Fruit fly (Drosophila melanogaster): Measurements from ENCODE around the gene DCTN1-p150.

The DCTN1-p150 gene

DNA sequence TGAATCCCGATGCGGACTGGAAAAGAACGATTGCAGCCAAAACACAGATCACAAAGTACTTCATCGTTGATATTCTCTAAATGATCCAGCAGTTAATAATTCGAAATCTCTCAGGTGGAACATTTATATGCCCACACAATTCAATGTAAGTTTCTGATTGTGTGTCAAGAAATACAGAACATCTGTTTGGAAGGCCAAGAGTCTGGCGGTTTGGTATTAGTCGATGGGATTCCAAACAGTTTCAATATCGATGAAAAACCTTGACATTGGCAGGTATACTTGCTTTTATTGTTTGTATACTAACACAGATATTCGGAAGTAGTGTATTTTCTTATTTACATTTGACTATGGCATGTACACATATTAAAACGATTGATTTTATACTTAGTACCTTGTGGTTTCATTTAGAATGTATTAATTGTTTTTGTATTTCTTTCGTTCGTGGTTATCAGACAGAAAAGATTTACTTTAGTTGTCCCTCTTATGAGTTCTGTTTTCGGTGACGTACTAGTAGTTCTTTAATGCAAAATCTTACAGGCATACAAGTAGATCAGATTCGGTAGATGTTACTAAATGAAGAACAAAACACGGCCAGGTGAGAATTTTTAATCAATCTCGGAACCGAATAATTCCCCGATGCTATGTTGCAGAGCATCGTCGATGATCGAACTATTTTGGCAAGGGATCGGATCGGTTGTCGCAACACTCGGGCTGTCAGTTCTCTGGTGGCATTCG is 44.4 kb downstream of the DCTN1-p150 start, which contains the start of the genes CG13738 and Hsc70-1:
Gene CG13738 (minus strand): TSS at position 101 of the 735 bp plus-strand sequence.
Gene Hsc70-1 (plus strand): TSS at position 685 of the 735 bp plus-strand sequence.
- no peak for TF ChIP-seq CG8478 (optimal IDR thresholded peaks at IDR 0.05)
- TF ChIP-seq pan (optimal IDR thresholded peaks at IDR 0.05) = no peak
- no peak for TF ChIP-seq usp (GFP tag; optimal IDR thresholded peaks at IDR 0.05)
- TF ChIP-seq EcR (GFP tag; optimal IDR thresholded peaks at IDR 0.05) = no peak
- no peak for TF ChIP-seq Dll (optimal IDR thresholded peaks at IDR 0.05)
- TF ChIP-seq psq (optimal IDR thresholded peaks at IDR 0.05) = no peak

DNA sequence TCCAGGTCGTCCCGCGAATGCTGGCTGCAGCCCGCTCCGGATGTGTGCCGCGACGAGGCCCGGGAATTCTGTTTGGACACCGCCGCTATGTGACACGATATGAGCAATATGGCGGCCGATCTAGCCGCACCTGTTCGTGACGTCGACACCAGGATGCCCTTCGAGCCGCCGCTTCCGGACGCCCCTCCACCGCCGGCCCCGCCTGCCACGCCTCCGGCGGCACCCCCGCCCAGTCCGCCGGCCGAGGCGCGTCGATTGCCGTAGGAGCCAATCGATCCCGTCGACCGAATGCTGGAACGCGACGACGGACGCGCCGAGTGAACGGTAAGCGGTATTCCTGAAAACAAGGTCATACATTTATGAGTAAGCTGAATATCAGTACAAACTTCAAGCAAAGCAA is 53.3 kb downstream of the DCTN1-p150 start:
- TF ChIP-seq EcR (GFP tag; optimal IDR thresholded peaks at IDR 0.05) (no peak), CG8478 (optimal IDR thresholded peaks at IDR 0.05) (no peak), psq (optimal IDR thresholded peaks at IDR 0.05) (no peak), Dll (optimal IDR thresholded peaks at IDR 0.05) (no peak), pan (optimal IDR thresholded peaks at IDR 0.05) (no peak), usp (GFP tag; optimal IDR thresholded peaks at IDR 0.05) (no peak)
